Worm (Caenorhabditis elegans): Measurements from ENCODE around the gene nuaf-1.
A peak's percentile ranks its signal among the peaks of the same experiment; 100 is the strongest.

The nuaf-1 gene

ce11 chrV:13591504-13592174 lies 23.2 kb upstream of the nuaf-1 start, which contains the start of gene tbcb-1:
tbcb-1 (plus strand) TSS chrV:13592124.
- TF ChIP-seq unc-55 (GFP tag; optimal IDR thresholded peaks at IDR 0.05) (no peak), ama-1 (optimal IDR thresholded peaks at IDR 0.05) (no peak), ceh-82 (tag; optimal IDR thresholded peaks at IDR 0.05) (no peak), nhr-25 (tag; optimal IDR thresholded peaks at IDR 0.05) (peak; percentile 35), peb-1 (tag; optimal IDR thresholded peaks at IDR 0.05) (no peak), nhr-11 (tag; optimal IDR thresholded peaks at IDR 0.05) (no peak), blmp-1 (tag; optimal IDR thresholded peaks at IDR 0.05; ENCODE audit: insufficient read depth) (no peak), F13H6.1 (tag; optimal IDR thresholded peaks at IDR 0.05) (no peak), unc-62 (GFP tag; optimal IDR thresholded peaks at IDR 0.05) (no peak), R02D3.7 (tag; optimal IDR thresholded peaks at IDR 0.05) (no peak), gmeb-1 (tag; optimal IDR thresholded peaks at IDR 0.05) (peak; percentile 35), nhr-6 (tag; optimal IDR thresholded peaks at IDR 0.05) (no peak), egl-27 (tag; optimal IDR thresholded peaks at IDR 0.05) (no peak), mbf-1 (tag; optimal IDR thresholded peaks at IDR 0.05) (no peak), nhr-23 (tag; optimal IDR thresholded peaks at IDR 0.05) (no peak), nhr-77 (tag; optimal IDR thresholded peaks at IDR 0.05) (no peak), lin-11 (tag; optimal IDR thresholded peaks at IDR 0.05) (no peak), mab-5 (tag; optimal IDR thresholded peaks at IDR 0.05) (no peak), Y55F3AM.14 (GFP tag; optimal IDR thresholded peaks at IDR 0.05) (no peak), sma-3 (GFP tag; optimal IDR thresholded peaks at IDR 0.05) (peak; percentile 8), dmd-4 (tag; optimal IDR thresholded peaks at IDR 0.05) (no peak), ztf-1 (GFP tag; conservative IDR thresholded peaks at IDR 0.05) (no peak), ztf-4 (tag; optimal IDR thresholded peaks at IDR 0.05) (no peak), nhr-12 (tag; optimal IDR thresholded peaks at IDR 0.05) (no peak), ceh-16 (tag; optimal IDR thresholded peaks at IDR 0.05) (no peak), fos-1 (tag; optimal IDR thresholded peaks at IDR 0.05) (no peak), elt-3 (tag; optimal IDR thresholded peaks at IDR 0.05) (no peak), nhr-21 (tag; optimal IDR thresholded peaks at IDR 0.05) (no peak), aly-2 (tag; optimal IDR thresholded peaks at IDR 0.05) (no peak), skn-1 (tag; optimal IDR thresholded peaks at IDR 0.05) (no peak), sma-9 (GFP tag; optimal IDR thresholded peaks at IDR 0.05) (peak; percentile 31), sma-9 (tag; optimal IDR thresholded peaks at IDR 0.05) (no peak), nhr-237 (tag; optimal IDR thresholded peaks at IDR 0.05) (no peak), lsy-2 (tag; optimal IDR thresholded peaks at IDR 0.05) (peak in 1 of 2 experiments; percentile 55), ztf-11 (tag; optimal IDR thresholded peaks at IDR 0.05) (no peak), C34F6.9 (tag; optimal IDR thresholded peaks at IDR 0.05) (peak; percentile 49)

- TF ChIP-seq aly-2 (tag; optimal IDR thresholded peaks at IDR 0.05) (no peak), skn-1 (tag; optimal IDR thresholded peaks at IDR 0.05) (no peak), elt-3 (tag; optimal IDR thresholded peaks at IDR 0.05) (no peak), lin-13 (GFP tag; optimal IDR thresholded peaks at IDR 0.05) (no peak), lin-39 (tag; optimal IDR thresholded peaks at IDR 0.05) (no peak), nhr-237 (tag; optimal IDR thresholded peaks at IDR 0.05) (no peak), ztf-11 (tag; optimal IDR thresholded peaks at IDR 0.05) (no peak), ZK546.5 (tag; optimal IDR thresholded peaks at IDR 0.05) (no peak), nhr-23 (tag; optimal IDR thresholded peaks at IDR 0.05) (no peak), egl-27 (tag; optimal IDR thresholded peaks at IDR 0.05) (no peak), dmd-4 (tag; optimal IDR thresholded peaks at IDR 0.05) (no peak), crh-2 (tag; optimal IDR thresholded peaks at IDR 0.05) (no peak)
These were observed 21.2 kb upstream of the nuaf-1 start, which contains the start of the genes F53F4.2 and F53F4.18 for ce11 chrV:13589494-13590176. F53F4.2 (minus strand) TSS chrV:13589594. F53F4.18 (plus strand) TSS chrV:13590126.

ce11 chrV:13587902-13588301 lies 19.5 kb upstream of the nuaf-1 start, which contains the start of gene F53F4.17:
F53F4.17 (plus strand) TSS chrV:13588202.
- TF ChIP-seq ztf-4 (tag; optimal IDR thresholded peaks at IDR 0.05) (no peak), sma-9 (GFP tag; optimal IDR thresholded peaks at IDR 0.05) (no peak), sma-9 (tag; optimal IDR thresholded peaks at IDR 0.05) (no peak), peb-1 (tag; optimal IDR thresholded peaks at IDR 0.05) (no peak), lin-39 (tag; optimal IDR thresholded peaks at IDR 0.05) (no peak), ZK546.5 (tag; optimal IDR thresholded peaks at IDR 0.05) (no peak), elt-1 (tag; optimal IDR thresholded peaks at IDR 0.05) (no peak), C34F6.9 (tag; optimal IDR thresholded peaks at IDR 0.05) (no peak), zag-1 (tag; optimal IDR thresholded peaks at IDR 0.05) (no peak), mbf-1 (tag; optimal IDR thresholded peaks at IDR 0.05) (no peak), nhr-6 (tag; optimal IDR thresholded peaks at IDR 0.05) (no peak), snpc-4 (tag; optimal IDR thresholded peaks at IDR 0.05) (no peak), ceh-16 (tag; optimal IDR thresholded peaks at IDR 0.05) (no peak), ama-1 (optimal IDR thresholded peaks at IDR 0.05) (no peak), elt-3 (tag; optimal IDR thresholded peaks at IDR 0.05) (no peak), skn-1 (tag; optimal IDR thresholded peaks at IDR 0.05) (no peak), lin-11 (tag; optimal IDR thresholded peaks at IDR 0.05) (no peak)
